Fruit fly (Drosophila melanogaster): Measurements from ENCODE around the gene CG12725.
A peak's percentile ranks its signal among the peaks of the same experiment; 100 is the strongest.

CG12725 gene

dm6 chrX:13383770-13384169, 18.9 kb downstream of the CG12725 start (continued):
- TF ChIP-seq z (GFP tag; IDR thresholded peaks at IDR 0.05) (no peak), CG2120 (GFP tag; optimal IDR thresholded peaks at IDR 0.05) (peak; percentile 78), HLH54F (GFP tag; optimal IDR thresholded peaks at IDR 0.05) (peak; percentile 63), NFAT (GFP tag; IDR thresholded peaks at IDR 0.05) (peak; percentile 83), E2f1 (GFP tag; IDR thresholded peaks at IDR 0.05) (peak; percentile 51), CG30431 (GFP tag; optimal IDR thresholded peaks at IDR 0.05) (no peak), Tbp (GFP tag; optimal IDR thresholded peaks at IDR 0.05) (no peak), dan (GFP tag; IDR thresholded peaks at IDR 0.05) (no peak), CG17186 (GFP tag; optimal IDR thresholded peaks at IDR 0.05) (no peak), CG8359 (GFP tag; optimal IDR thresholded peaks at IDR 0.05; ENCODE audit: borderline replicate concordance) (no peak), sr (GFP tag; IDR thresholded peaks at IDR 0.05) (no peak), ems (GFP tag; optimal IDR thresholded peaks at IDR 0.05) (peak; percentile 38), CG12659 (GFP tag; optimal IDR thresholded peaks at IDR 0.05) (peak; percentile 42), exex (tag; optimal IDR thresholded peaks at IDR 0.05) (peak; percentile 20), Xrp1 (GFP tag; IDR thresholded peaks at IDR 0.05) (peak; percentile 34), Sox100B (GFP tag; optimal IDR thresholded peaks at IDR 0.05) (no peak), CG1832 (GFP tag; optimal IDR thresholded peaks at IDR 0.05) (no peak), CG16863 (GFP tag; optimal IDR thresholded peaks at IDR 0.05) (peak; percentile 21), run (tag; optimal IDR thresholded peaks at IDR 0.05) (no peak), Atf6 (GFP tag; IDR thresholded peaks at IDR 0.05) (peak; percentile 62), fd102C (GFP tag; optimal IDR thresholded peaks at IDR 0.05) (no peak), Sox102F (GFP tag; optimal IDR thresholded peaks at IDR 0.05) (no peak), seq (GFP tag; IDR thresholded peaks at IDR 0.05) (no peak), CG10543 (GFP tag; optimal IDR thresholded peaks at IDR 0.05) (peak; percentile 44), Ptx1 (GFP tag; IDR thresholded peaks at IDR 0.05) (peak; percentile 59), CG1233 (GFP tag; optimal IDR thresholded peaks at IDR 0.05) (peak; percentile 28), Atf-2 (GFP tag; optimal IDR thresholded peaks at IDR 0.05) (peak; percentile 32), gem (tag; optimal IDR thresholded peaks at IDR 0.05) (peak; percentile 47), dati (GFP tag; IDR thresholded peaks at IDR 0.05) (0 out of 2 replicates have a peak, but pooled peaks have one; percentile 45), Dek (tag; optimal IDR thresholded peaks at IDR 0.05) (peak; percentile 51), Oli (tag; optimal IDR thresholded peaks at IDR 0.05) (peak; percentile 4), CG12942 (GFP tag; optimal IDR thresholded peaks at IDR 0.05) (peak; percentile 26), CG1024 (GFP tag; IDR thresholded peaks at IDR 0.05) (peak; percentile 20; the same call in 1 of the 2 replicates), D19A (tag; optimal IDR thresholded peaks at IDR 0.05) (peak; percentile 12), lola (GFP tag; optimal IDR thresholded peaks at IDR 0.05) (no peak), NK7.1 (GFP tag; optimal IDR thresholded peaks at IDR 0.05) (no peak), cwo (GFP tag; optimal IDR thresholded peaks at IDR 0.05) (peak; percentile 40), Scr (GFP tag; IDR thresholded peaks at IDR 0.05; ENCODE audit: partially characterized antibody) (no peak), CG15696 (tag; optimal IDR thresholded peaks at IDR 0.05) (peak; percentile 33), CG18262 (tag; optimal IDR thresholded peaks at IDR 0.05) (peak; percentile 19), BEAF-32 (GFP tag; optimal IDR thresholded peaks at IDR 0.05) (no peak), Kr (GFP tag; optimal IDR thresholded peaks at IDR 0.05) (no peak), CG18011 (GFP tag; optimal IDR thresholded peaks at IDR 0.05) (no peak), CG6813 (GFP tag; optimal IDR thresholded peaks at IDR 0.05) (peak; percentile 21), stc (GFP tag; IDR thresholded peaks at IDR 0.05) (0 out of 2 replicates have a peak, but pooled peaks have one; percentile 11), fd96Cb (tag; optimal IDR thresholded peaks at IDR 0.05) (no peak), CG6765 (GFP tag; optimal IDR thresholded peaks at IDR 0.05) (peak; percentile 50), crol (GFP tag; IDR thresholded peaks at IDR 0.05) (no peak), Eip74EF (GFP tag; optimal IDR thresholded peaks at IDR 0.05) (no peak), CG6175 (GFP tag; IDR thresholded peaks at IDR 0.05) (peak; percentile 19; the same call in 1 of the 3 replicates)
